Worm (Caenorhabditis elegans): ENCODE results near the gene F40F8.11.

Gene F40F8.11

DNA sequence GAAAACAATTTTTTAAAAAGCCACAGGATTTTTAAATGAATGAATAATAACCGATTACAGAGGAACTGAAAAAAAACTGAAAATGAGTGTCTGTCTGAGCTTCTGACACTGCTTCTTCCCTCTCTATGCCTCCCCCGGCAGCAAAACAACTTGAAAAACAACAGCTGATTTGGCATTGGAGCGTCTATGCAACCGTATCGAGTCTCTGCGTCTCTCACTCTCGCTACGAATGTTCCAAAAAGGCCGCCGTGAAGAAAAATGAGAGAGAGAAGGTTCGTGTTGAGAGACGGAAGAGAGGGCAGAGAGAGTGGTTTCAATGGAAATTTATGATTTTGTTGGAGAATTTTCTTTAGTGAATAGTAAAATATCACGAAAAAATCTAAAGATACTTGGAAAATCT is 29.3 kb downstream of the F40F8.11 start (continued):
- TF ChIP-seq sea-2 (GFP tag; optimal IDR thresholded peaks at IDR 0.05) (no peak), ztf-4 (tag; optimal IDR thresholded peaks at IDR 0.05) (no peak), lin-15B (tag; optimal IDR thresholded peaks at IDR 0.05) (peak; percentile 82), eor-1 (tag; optimal IDR thresholded peaks at IDR 0.05) (no peak), nhr-28 (tag; optimal IDR thresholded peaks at IDR 0.05) (no peak), ceh-82 (tag; optimal IDR thresholded peaks at IDR 0.05) (no peak), nfya-1 (tag; optimal IDR thresholded peaks at IDR 0.05; ENCODE audit: insufficient read depth) (peak; percentile 76), fos-1 (tag; optimal IDR thresholded peaks at IDR 0.05) (no peak), ztf-11 (tag; optimal IDR thresholded peaks at IDR 0.05) (no peak), elt-1 (tag; optimal IDR thresholded peaks at IDR 0.05) (no peak), egl-27 (tag; optimal IDR thresholded peaks at IDR 0.05) (no peak), hmg-11 (tag; optimal IDR thresholded peaks at IDR 0.05) (peak; percentile 11), fkh-10 (GFP tag; optimal IDR thresholded peaks at IDR 0.05) (no peak), lin-39 (tag; optimal IDR thresholded peaks at IDR 0.05) (peak; percentile 79), aly-2 (tag; optimal IDR thresholded peaks at IDR 0.05) (no peak), tbx-2 (tag; optimal IDR thresholded peaks at IDR 0.05) (no peak)

DNA sequence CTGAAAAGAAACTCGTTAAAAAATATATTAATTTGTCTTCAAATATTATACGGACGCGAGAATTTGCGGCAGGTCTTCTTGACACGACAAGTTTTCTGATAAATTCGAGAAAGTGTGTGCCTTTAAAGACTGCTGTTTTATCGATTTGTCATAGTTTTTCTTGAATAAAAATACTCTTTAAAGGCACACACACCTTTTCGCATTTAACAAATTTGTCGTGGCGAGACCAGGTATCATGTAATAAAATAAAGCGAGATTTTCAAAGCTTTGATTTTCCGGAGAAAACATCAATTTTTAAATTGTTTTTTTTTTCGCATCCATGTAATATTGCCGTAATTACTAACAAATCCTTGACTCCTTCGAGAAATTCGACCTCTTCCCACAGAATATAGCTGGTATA is 31.2 kb downstream of the F40F8.11 start:
- no peak for TF ChIP-seq nhr-28 (tag; optimal IDR thresholded peaks at IDR 0.05)

- TF ChIP-seq nfya-1 (tag; optimal IDR thresholded peaks at IDR 0.05; ENCODE audit: insufficient read depth) (no peak), ceh-9 (tag; optimal IDR thresholded peaks at IDR 0.05) (no peak), nhr-237 (tag; optimal IDR thresholded peaks at IDR 0.05) (no peak), lin-39 (tag; optimal IDR thresholded peaks at IDR 0.05) (no peak), snpc-4 (tag; optimal IDR thresholded peaks at IDR 0.05) (no peak), unc-62 (GFP tag; optimal IDR thresholded peaks at IDR 0.05) (no peak), hmg-11 (tag; optimal IDR thresholded peaks at IDR 0.05) (no peak), nhr-11 (tag; optimal IDR thresholded peaks at IDR 0.05) (no peak), nhr-43 (tag; optimal IDR thresholded peaks at IDR 0.05; ENCODE audit: poor library complexity, severe bottlenecking) (no peak), elt-2 (tag; optimal IDR thresholded peaks at IDR 0.05) (no peak)
Observed at ce11 chrII:11099841-11100240, 32.5 kb downstream of the F40F8.11 start, which contains the start of gene C09H10.4. C09H10.4 (plus strand) TSS chrII:11100141.

DNA sequence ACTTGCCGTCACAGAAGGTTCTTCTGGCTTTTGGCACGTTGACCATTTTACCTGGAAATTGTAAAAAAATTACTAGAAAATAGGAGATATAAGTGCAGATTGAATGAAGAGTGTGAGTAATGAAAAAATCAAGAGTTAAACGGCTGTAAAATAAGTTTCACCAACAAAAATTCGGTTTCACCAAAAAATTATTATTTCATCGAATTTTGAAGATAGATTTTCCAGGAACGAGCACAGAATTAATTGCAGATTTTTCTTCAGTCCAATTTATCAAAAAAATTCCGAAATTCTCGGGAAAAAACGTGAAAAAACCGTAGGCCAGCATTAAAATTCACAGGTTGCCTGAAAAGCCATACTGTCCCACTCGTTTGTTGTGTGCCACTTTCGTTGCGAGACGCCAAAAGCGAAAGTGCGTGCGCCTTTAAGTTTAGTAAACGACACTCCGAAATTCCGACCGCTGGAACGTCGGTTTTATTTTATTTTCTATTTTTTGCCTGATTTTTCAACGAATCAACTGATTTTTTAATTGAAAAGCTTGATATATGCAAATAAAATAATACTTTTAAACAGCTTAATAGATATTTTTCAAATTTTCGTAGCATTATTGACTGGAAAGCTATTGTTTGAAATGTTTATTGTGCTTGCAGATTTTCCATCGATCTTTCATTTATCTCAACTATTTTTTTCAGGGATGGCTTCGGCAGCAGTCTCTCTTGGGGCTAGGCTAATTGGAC is 35.1 kb downstream of the F40F8.11 start, which contains the start of the genes rpl-36.A and nuo-1:
TSS of gene rpl-36.A (minus strand) at position 51 of the 734 bp plus-strand sequence.
TSS of gene nuo-1 (plus strand) at position 684 of the 734 bp plus-strand sequence.
- TF ChIP-seq hmg-11 (tag; optimal IDR thresholded peaks at IDR 0.05) (peak; percentile 79), elt-3 (tag; optimal IDR thresholded peaks at IDR 0.05) (no peak), ceh-82 (tag; optimal IDR thresholded peaks at IDR 0.05) (no peak), unc-62 (GFP tag; optimal IDR thresholded peaks at IDR 0.05) (no peak), jun-1 (tag; optimal IDR thresholded peaks at IDR 0.05) (peak; percentile 31), R02D3.7 (tag; optimal IDR thresholded peaks at IDR 0.05) (peak; percentile 45), lin-39 (tag; optimal IDR thresholded peaks at IDR 0.05) (peak; percentile 96), nhr-76 (tag; optimal IDR thresholded peaks at IDR 0.05) (peak; percentile 21), fkh-2 (tag; optimal IDR thresholded peaks at IDR 0.05) (no peak), ztf-11 (tag; optimal IDR thresholded peaks at IDR 0.05) (no peak), pha-4 (tag; optimal IDR thresholded peaks at IDR 0.05) (peak; percentile 96), nhr-43 (tag; optimal IDR thresholded peaks at IDR 0.05; ENCODE audit: poor library complexity, severe bottlenecking) (peak; percentile 41), ZK546.5 (tag; optimal IDR thresholded peaks at IDR 0.05) (no peak), sea-2 (GFP tag; optimal IDR thresholded peaks at IDR 0.05) (no peak), nhr-67 (tag; optimal IDR thresholded peaks at IDR 0.05) (no peak), zag-1 (tag; optimal IDR thresholded peaks at IDR 0.05) (no peak), elt-1 (tag; optimal IDR thresholded peaks at IDR 0.05) (no peak), lin-15B (tag; optimal IDR thresholded peaks at IDR 0.05) (peak; percentile 92), aly-2 (tag; optimal IDR thresholded peaks at IDR 0.05) (no peak), nhr-23 (tag; optimal IDR thresholded peaks at IDR 0.05) (peak; percentile 92), ceh-28 (tag; optimal IDR thresholded peaks at IDR 0.05) (peak; percentile 41), snpc-4 (tag; optimal IDR thresholded peaks at IDR 0.05) (peak; percentile 80), ama-1 (optimal IDR thresholded peaks at IDR 0.05) (peak; percentile 47), ceh-16 (tag; optimal IDR thresholded peaks at IDR 0.05) (no peak), mdl-1 (tag; optimal IDR thresholded peaks at IDR 0.05) (no peak), fos-1 (tag; optimal IDR thresholded peaks at IDR 0.05) (no peak), egl-5 (tag; optimal IDR thresholded peaks at IDR 0.05) (peak; percentile 96), ceh-9 (tag; optimal IDR thresholded peaks at IDR 0.05) (no peak), skn-1 (tag; optimal IDR thresholded peaks at IDR 0.05) (peak; percentile 83), lsy-12 (tag; optimal IDR thresholded peaks at IDR 0.05) (peak; percentile 41), nhr-28 (tag; optimal IDR thresholded peaks at IDR 0.05) (no peak), tbx-2 (tag; optimal IDR thresholded peaks at IDR 0.05) (no peak), nfya-1 (tag; optimal IDR thresholded peaks at IDR 0.05; ENCODE audit: insufficient read depth) (peak; percentile 97), daf-12 (tag; optimal IDR thresholded peaks at IDR 0.05) (no peak), eor-1 (tag; optimal IDR thresholded peaks at IDR 0.05) (no peak), ztf-4 (tag; optimal IDR thresholded peaks at IDR 0.05) (no peak), elt-2 (tag; optimal IDR thresholded peaks at IDR 0.05) (peak; percentile 45), nhr-25 (tag; optimal IDR thresholded peaks at IDR 0.05) (peak; percentile 83), fkh-10 (GFP tag; optimal IDR thresholded peaks at IDR 0.05) (peak; percentile 17), pqm-1 (tag; optimal IDR thresholded peaks at IDR 0.05) (peak; percentile 33), nhr-237 (tag; optimal IDR thresholded peaks at IDR 0.05) (no peak)
